Fruit fly (Drosophila melanogaster): ENCODE results near the gene Mal-B2.

The Mal-B2 gene

dm6 chr2L:11807697-11808226 is 42.0 kb upstream of the Mal-B2 start:
- TF ChIP-seq CG4496 (GFP tag; IDR thresholded peaks at IDR 0.05) (peak; percentile 51; the same call in 1 of the 3 replicates), CG17806 (tag; optimal IDR thresholded peaks at IDR 0.05) (peak; percentile 9), CG14655 (GFP tag; optimal IDR thresholded peaks at IDR 0.05) (peak; percentile 12), CG8159 (tag; optimal IDR thresholded peaks at IDR 0.05) (no peak), gl (tag; optimal IDR thresholded peaks at IDR 0.05) (no peak), fd96Ca (GFP tag; IDR thresholded peaks at IDR 0.05) (peak; percentile 60; the same call in 1 of the 3 replicates), CG15710 (tag; optimal IDR thresholded peaks at IDR 0.05) (no peak), rn (GFP tag; IDR thresholded peaks at IDR 0.05) (no peak), Pif1A (GFP tag; optimal IDR thresholded peaks at IDR 0.05) (no peak), CG9948 (tag; optimal IDR thresholded peaks at IDR 0.05) (no peak), Ets98B (GFP tag; IDR thresholded peaks at IDR 0.05) (peak; percentile 25), Snoo (tag; optimal IDR thresholded peaks at IDR 0.05) (peak; percentile 5), CG34367 (tag; optimal IDR thresholded peaks at IDR 0.05) (no peak), CG8301 (tag; optimal IDR thresholded peaks at IDR 0.05) (no peak), CG10348 (GFP tag; IDR thresholded peaks at IDR 0.05) (no peak), Pif1B (GFP tag; optimal IDR thresholded peaks at IDR 0.05) (peak; percentile 44), EcR (GFP tag; optimal IDR thresholded peaks at IDR 0.05) (peak; percentile 71), CG12605 (GFP tag; IDR thresholded peaks at IDR 0.05) (peak; percentile 50), CG32121 (GFP tag; IDR thresholded peaks at IDR 0.05) (peak; percentile 70), CG13204 (GFP tag; optimal IDR thresholded peaks at IDR 0.05) (peak; percentile 75), D1 (tag; optimal IDR thresholded peaks at IDR 0.05) (no peak)

- TF ChIP-seq CG4496 (GFP tag; IDR thresholded peaks at IDR 0.05) (no peak), CG10348 (GFP tag; IDR thresholded peaks at IDR 0.05) (no peak), D1 (tag; optimal IDR thresholded peaks at IDR 0.05) (no peak), CG8159 (tag; optimal IDR thresholded peaks at IDR 0.05) (no peak), CG8301 (tag; optimal IDR thresholded peaks at IDR 0.05) (no peak), Ets98B (GFP tag; IDR thresholded peaks at IDR 0.05) (no peak)
Observed at dm6 chr2L:11808327-11808701, 41.4 kb upstream of the Mal-B2 start.

DNA sequence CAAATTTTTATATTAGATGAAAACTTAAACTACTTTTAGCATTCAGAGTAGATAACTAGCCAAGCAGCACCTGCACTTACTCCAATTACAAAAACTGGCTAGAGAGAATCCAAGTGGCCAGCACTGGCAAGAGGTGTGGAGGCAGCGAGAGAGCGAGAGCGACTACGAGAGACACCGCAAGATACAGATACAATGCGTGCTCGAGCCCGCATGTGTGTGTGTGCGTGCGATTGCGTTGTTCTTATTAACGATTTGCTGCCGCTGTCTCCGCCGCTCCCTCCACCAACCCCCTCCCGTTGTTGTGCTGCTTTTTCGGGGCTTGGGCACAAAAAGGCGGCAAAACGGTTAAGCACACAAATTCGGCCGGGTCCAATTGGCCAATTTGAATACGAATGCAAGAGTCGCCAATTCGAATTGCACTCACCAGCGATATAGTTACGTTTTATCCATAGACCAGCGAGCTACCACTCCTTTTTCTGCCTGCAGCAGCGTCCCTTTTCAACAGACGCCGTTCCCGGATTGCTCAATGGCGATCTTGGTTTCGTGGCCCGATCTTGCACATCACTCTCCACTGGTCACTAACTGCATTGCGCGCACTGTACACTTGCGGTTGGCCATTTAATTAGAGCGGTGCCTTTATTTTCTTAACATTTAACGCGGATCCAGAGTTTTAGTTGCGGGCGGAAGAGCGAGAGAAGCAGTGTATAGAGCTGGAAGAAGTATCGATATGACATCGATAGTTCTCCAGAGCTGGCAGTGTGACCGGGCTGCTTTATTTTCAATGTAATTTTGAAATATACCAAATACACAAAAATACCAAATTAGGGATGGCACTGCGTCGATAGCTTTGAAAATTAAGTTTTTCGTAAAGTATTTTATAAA is 40.8 kb upstream of the Mal-B2 start, which contains the start of gene crol:
crol (minus strand) TSS at position 737 of the 882 bp plus-strand sequence.
- TF ChIP-seq CG10348 (GFP tag; IDR thresholded peaks at IDR 0.05) = no peak
- TF ChIP-seq CG4496 (GFP tag; IDR thresholded peaks at IDR 0.05) = peak; percentile 48; the same call in 1 of the 3 replicates
- TF ChIP-seq CG8301 (tag; optimal IDR thresholded peaks at IDR 0.05) = no peak
- no peak for TF ChIP-seq Pif1B (GFP tag; optimal IDR thresholded peaks at IDR 0.05)
- no peak for TF ChIP-seq CG15710 (tag; optimal IDR thresholded peaks at IDR 0.05)
- no peak for TF ChIP-seq Snoo (tag; optimal IDR thresholded peaks at IDR 0.05)
- no peak for TF ChIP-seq CG34367 (tag; optimal IDR thresholded peaks at IDR 0.05)
- TF ChIP-seq CG32121 (GFP tag; IDR thresholded peaks at IDR 0.05) = peak; percentile 34; the same call in 1 of the 2 replicates
- no peak for TF ChIP-seq CG14655 (GFP tag; optimal IDR thresholded peaks at IDR 0.05)
- no peak for TF ChIP-seq CG9948 (tag; optimal IDR thresholded peaks at IDR 0.05)
- peak; percentile 19; the same call in 1 of the 2 replicates for TF ChIP-seq Ets98B (GFP tag; IDR thresholded peaks at IDR 0.05)
- TF ChIP-seq CG8159 (tag; optimal IDR thresholded peaks at IDR 0.05) = no peak
- no peak for TF ChIP-seq Pif1A (GFP tag; optimal IDR thresholded peaks at IDR 0.05)
- peak; percentile 39 for TF ChIP-seq D1 (tag; optimal IDR thresholded peaks at IDR 0.05)
- peak; percentile 84 for TF ChIP-seq CG13204 (GFP tag; optimal IDR thresholded peaks at IDR 0.05)
- TF ChIP-seq EcR (GFP tag; optimal IDR thresholded peaks at IDR 0.05) = peak; percentile 9
- TF ChIP-seq CG17806 (tag; optimal IDR thresholded peaks at IDR 0.05) = no peak
- peak; percentile 64; the same call in 1 of the 3 replicates for TF ChIP-seq fd96Ca (GFP tag; IDR thresholded peaks at IDR 0.05)
- TF ChIP-seq CG12605 (GFP tag; IDR thresholded peaks at IDR 0.05) = peak; percentile 54
- no peak for TF ChIP-seq rn (GFP tag; IDR thresholded peaks at IDR 0.05)
- no peak for TF ChIP-seq gl (tag; optimal IDR thresholded peaks at IDR 0.05)

dm6 chr2L:11809823-11810222 is 39.9 kb upstream of the Mal-B2 start:
- TF ChIP-seq CG13204 (GFP tag; optimal IDR thresholded peaks at IDR 0.05) = no peak

- TF ChIP-seq CG32121 (GFP tag; IDR thresholded peaks at IDR 0.05) = 0 out of 2 replicates have a peak, but pooled peaks have one; percentile 13
- no peak for TF ChIP-seq Snoo (tag; optimal IDR thresholded peaks at IDR 0.05)
- TF ChIP-seq Ets98B (GFP tag; IDR thresholded peaks at IDR 0.05) = no peak
- TF ChIP-seq CG14655 (GFP tag; optimal IDR thresholded peaks at IDR 0.05) = peak; percentile 26
- TF ChIP-seq fd96Ca (GFP tag; IDR thresholded peaks at IDR 0.05) = no peak
- TF ChIP-seq CG8301 (tag; optimal IDR thresholded peaks at IDR 0.05) = peak; percentile 18
- no peak for TF ChIP-seq CG10348 (GFP tag; IDR thresholded peaks at IDR 0.05)
Observed at dm6 chr2L:11812781-11813664, 36.7 kb upstream of the Mal-B2 start.
